Worm (Caenorhabditis elegans): ENCODE results near the gene F44E5.15.

The F44E5.15 gene

ce11 chrII:11772364-11772763, at the start of gene F44E5.15:
F44E5.15 (plus strand) TSS chrII:11772664.
- TF ChIP-seq hmg-1.2 (GFP tag; IDR thresholded peaks at IDR 0.05) (no peak), F39B2.1 (GFP tag; IDR thresholded peaks at IDR 0.05) (no peak), F57A8.1 (GFP tag; optimal IDR thresholded peaks at IDR 0.05) (no peak), attf-5 (GFP tag; optimal IDR thresholded peaks at IDR 0.05) (no peak), ceh-100 (GFP tag; IDR thresholded peaks at IDR 0.05) (no peak), F10E7.11 (tag; optimal IDR thresholded peaks at IDR 0.05) (no peak), sdz-38 (tag; optimal IDR thresholded peaks at IDR 0.05) (no peak), dpff-1 (tag; optimal IDR thresholded peaks at IDR 0.05) (no peak), B0035.1 (tag; optimal IDR thresholded peaks at IDR 0.05) (no peak), bed-2 (GFP tag; IDR thresholded peaks at IDR 0.05) (no peak)

DNA sequence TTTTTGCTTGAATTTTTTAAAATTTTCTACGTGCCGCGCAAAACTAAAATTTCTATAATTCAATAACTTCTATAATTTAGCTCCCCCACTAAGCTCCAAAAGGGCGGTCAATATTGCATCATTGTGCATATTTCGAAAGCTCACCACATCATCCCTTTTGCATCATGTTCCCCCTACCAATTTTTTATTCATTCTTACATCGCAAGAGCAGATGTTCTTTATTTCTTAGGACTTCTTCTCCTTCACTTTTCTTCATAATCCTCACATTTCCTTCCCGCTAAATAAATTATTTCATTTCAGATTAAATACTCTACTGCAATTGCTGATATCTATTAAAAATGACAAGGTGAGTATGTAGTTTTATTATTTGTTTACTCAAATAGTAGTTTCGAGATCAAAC, 48.6 kb upstream of the F44E5.15 start, which contains the start of gene ldh-1:
Gene ldh-1, plus strand, starts transcription at position 301 of the 400 bp plus-strand sequence.
- TF ChIP-seq ztf-18 (tag; optimal IDR thresholded peaks at IDR 0.05), result no peak
- TF ChIP-seq F57C9.4 (tag; optimal IDR thresholded peaks at IDR 0.05), result no peak
- TF ChIP-seq F37B4.10 (GFP tag; IDR thresholded peaks at IDR 0.05), result no peak
- TF ChIP-seq Y56A3A.18 (GFP tag; IDR thresholded peaks at IDR 0.05), result no peak
- TF ChIP-seq lag-1 (GFP tag; IDR thresholded peaks at IDR 0.05), result no peak
- no peak for TF ChIP-seq tbp1 (GFP tag; optimal IDR thresholded peaks at IDR 0.05)
- no peak for TF ChIP-seq him-1 (tag; optimal IDR thresholded peaks at IDR 0.05)
- TF ChIP-seq B0261.1 (tag; optimal IDR thresholded peaks at IDR 0.05), result no peak
- no peak for TF ChIP-seq C06A6.2 (GFP tag; conservative IDR thresholded peaks at IDR 0.05)
- TF ChIP-seq B0035.1 (tag; optimal IDR thresholded peaks at IDR 0.05), result no peak

- TF ChIP-seq lin-40 (tag; optimal IDR thresholded peaks at IDR 0.05), result peak; percentile 34
- TF ChIP-seq K12H6.12 (tag; optimal IDR thresholded peaks at IDR 0.05), result peak; percentile 26
- TF ChIP-seq snpc-4 (GFP tag; optimal IDR thresholded peaks at IDR 0.05), result no peak
- TF ChIP-seq snpc-4 (tag; optimal IDR thresholded peaks at IDR 0.05), result peak in 1 of 4 experiments; percentile 5
- 0 out of 2 replicates have a peak, but pooled peaks have one; percentile 40 for TF ChIP-seq zfh-2 (GFP tag; conservative IDR thresholded peaks at IDR 0.05)
- TF ChIP-seq hsf-1 (GFP tag; IDR thresholded peaks at IDR 0.05), result no peak
- TF ChIP-seq hmg-1.2 (GFP tag; IDR thresholded peaks at IDR 0.05), result peak; percentile 53; the same call in 1 of the 2 replicates
- TF ChIP-seq unc-130 (GFP tag; optimal IDR thresholded peaks at IDR 0.05), result no peak
- TF ChIP-seq efl-1 (GFP tag; optimal IDR thresholded peaks at IDR 0.05), result peak; percentile 29
- TF ChIP-seq cebp-1 (GFP tag; IDR thresholded peaks at IDR 0.05), result no peak
- peak; percentile 33 for TF ChIP-seq cebp-1 (tag; optimal IDR thresholded peaks at IDR 0.05)
- no peak for TF ChIP-seq mel-28 (tag; optimal IDR thresholded peaks at IDR 0.05; ENCODE audit: borderline replicate concordance)
- peak in 1 of 3 experiments; percentile 9 for TF ChIP-seq lin-35 (GFP tag; optimal IDR thresholded peaks at IDR 0.05)
Measured at ce11 chrII:11724362-11724761, 48.1 kb upstream of the F44E5.15 start.

DNA sequence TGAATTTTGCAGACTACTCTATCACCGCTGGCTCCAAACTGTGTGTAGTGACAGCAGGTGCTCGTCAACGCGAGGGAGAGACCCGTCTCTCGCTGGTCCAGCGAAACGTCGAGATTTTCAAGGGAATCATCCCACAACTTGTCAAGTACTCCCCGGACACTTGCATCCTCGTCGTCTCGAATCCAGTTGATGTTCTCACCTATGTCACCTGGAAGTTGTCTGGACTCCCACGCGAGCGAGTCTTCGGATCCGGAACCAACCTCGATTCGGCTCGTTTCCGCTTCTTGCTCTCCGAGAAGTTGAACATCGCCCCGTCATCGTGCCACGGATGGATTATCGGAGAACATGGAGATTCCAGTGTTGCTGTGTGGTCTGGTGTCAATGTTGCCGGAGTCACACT, 46.8 kb upstream of the F44E5.15 start:
- TF ChIP-seq zfh-2 (GFP tag; conservative IDR thresholded peaks at IDR 0.05) (peak; percentile 52; the same call in 1 of the 2 replicates), chd-7 (tag; optimal IDR thresholded peaks at IDR 0.05) (peak; percentile 3), bed-1 (GFP tag; IDR thresholded peaks at IDR 0.05) (no peak)
